Worm (Caenorhabditis elegans): ENCODE measurements around the gene dhs-7.

- TF ChIP-seq F49E8.2 (tag; optimal IDR thresholded peaks at IDR 0.05; ENCODE audit: insufficient read depth) (no peak), nfya-1 (tag; optimal IDR thresholded peaks at IDR 0.05; ENCODE audit: borderline replicate concordance, insufficient read depth) (no peak), ama-1 (optimal IDR thresholded peaks at IDR 0.05) (no peak), ama-1 (GFP tag; optimal IDR thresholded peaks at IDR 0.05) (no peak), nhr-90 (tag; optimal IDR thresholded peaks at IDR 0.05) (no peak), dox-1 (GFP tag; IDR thresholded peaks at IDR 0.05) (no peak), nfya-2 (GFP tag; IDR thresholded peaks at IDR 0.05) (no peak), nhr-120 (GFP tag; IDR thresholded peaks at IDR 0.05) (no peak), F37B4.10 (GFP tag; IDR thresholded peaks at IDR 0.05) (no peak), madf-8 (GFP tag; conservative IDR thresholded peaks at IDR 0.05) (no peak), snpc-4 (GFP tag; optimal IDR thresholded peaks at IDR 0.05) (no peak), snpc-4 (tag; optimal IDR thresholded peaks at IDR 0.05) (no peak)
Measured at ce11 chrII:7253073-7253472, 44.8 kb upstream of the dhs-7 start, which contains the start of gene lsm-4.

All from whole organism, young adult.